Worm (Caenorhabditis elegans) whole organism, L4/young adult: ENCODE data around the gene C14A6.13.

Experiments used
- W03F9.2 ChIP-seq: fragments of 150-350 bp; optimal IDR thresholded peaks from 2 replicates; lab custom pipeline; 2014; ENCODE audit warnings: missing biosample characterization, missing genetic modification characterization
- him-1 ChIP-seq: sonication (generic microtip); optimal IDR thresholded peaks from 2 replicates; lab custom pipeline; 2016; ENCODE audit warnings: missing genotype, missing genetic modification reagents, missing genetic modification characterization, missing compliant biosample characterization

ce11 chrV:18164758-18165157, 3.6 kb upstream of the C14A6.13 start, which contains the start of gene C14A6.5:
- TF ChIP-seq W03F9.2 (tag; lab: Kevin White, UChicago) (no peak), him-1 (tag; lab: Kevin White, UChicago) (no peak)
